Worm (Caenorhabditis elegans) whole organism, young adult: Measurements from ENCODE around the gene irg-4.
A peak's percentile ranks its signal among the peaks of the same experiment; 100 is the strongest.

ENCODE experiments used
- D2030.7 ChIP-seq: fragments of 200-800 bp; sonication (Bioruptor generic); IDR thresholded peaks from 2 replicates; pipeline ENCODE4 v1.3.6; 2022; ENCODE audit warnings: missing genetic modification reagents, missing genetic modification characterization, missing compliant biosample characterization
- F33H1.4 ChIP-seq: fragments of 200-800 bp; sonication (Bioruptor generic); IDR thresholded peaks from 2 replicates; pipeline ENCODE4 v1.3.6; 2022; ENCODE audit warnings: missing genetic modification reagents, missing genetic modification characterization, missing compliant biosample characterization
- F49E8.2 ChIP-seq: sonication (generic microtip); optimal IDR thresholded peaks from 3 replicates; lab custom pipeline; 2017; ENCODE audit warnings: missing genetic modification characterization, mild to moderate bottlenecking, missing compliant biosample characterization, antibody characterized with exemption, moderate library complexity; ENCODE audit not compliant: insufficient read depth
- K12H6.12 ChIP-seq: fragments of 200-800 bp; sonication (Bioruptor generic); optimal IDR thresholded peaks from 2 replicates; lab custom pipeline; 2018; ENCODE audit warnings: mild to moderate bottlenecking, missing genetic modification characterization, missing compliant biosample characterization
- Y79H2A.3 ChIP-seq: fragments of 200-800 bp; sonication (Bioruptor generic); conservative IDR thresholded peaks from 2 replicates; pipeline ENCODE4 v1.3.6; 2022; ENCODE audit warnings: missing genetic modification reagents, missing genetic modification characterization, missing compliant biosample characterization
- Y95B8A.8 ChIP-seq: fragments of 200-800 bp; sonication (Bioruptor generic); IDR thresholded peaks from 2 replicates; pipeline ENCODE4 v1.3.6; 2022; ENCODE audit warnings: missing genetic modification reagents, missing genetic modification characterization, missing compliant biosample characterization
- ZK185.1 ChIP-seq: sonication (generic microtip); optimal IDR thresholded peaks from 2 replicates; lab custom pipeline; 2016; ENCODE audit warnings: mild to moderate bottlenecking, missing genetic modification characterization, missing compliant biosample characterization; ENCODE audit not compliant: poor library complexity, severe bottlenecking
- attf-3 ChIP-seq: fragments of 200-800 bp; sonication (Bioruptor generic); conservative IDR thresholded peaks from 2 replicates; pipeline ENCODE4 v1.3.6; 2022; ENCODE audit warnings: missing genetic modification reagents, missing genetic modification characterization, missing compliant biosample characterization
- attf-6 ChIP-seq: fragments of 200-800 bp; sonication (Bioruptor generic); IDR thresholded peaks from 2 replicates; pipeline ENCODE4 v1.3.6; 2022; ENCODE audit warnings: missing genetic modification reagents, missing genetic modification characterization, missing compliant biosample characterization
- cebp-2 ChIP-seq: fragments of 200-800 bp; sonication (Bioruptor generic); IDR thresholded peaks from 2 replicates; pipeline ENCODE4 v1.3.6; 2022; ENCODE audit warnings: missing genetic modification characterization, missing compliant biosample characterization
- ceh-91 ChIP-seq: fragments of 200-800 bp; sonication (Bioruptor generic); IDR thresholded peaks from 2 replicates; pipeline ENCODE4 v1.3.6; 2022; ENCODE audit warnings: missing genetic modification reagents, missing genetic modification characterization, missing compliant biosample characterization
- die-1 ChIP-seq: sonication (generic microtip); optimal IDR thresholded peaks from 2 replicates; lab custom pipeline; 2016; ENCODE audit warnings: missing genotype, mild to moderate bottlenecking, missing genetic modification characterization, missing compliant biosample characterization
- efl-1 ChIP-seq: fragments of 150-350 bp; optimal IDR thresholded peaks from 2 replicates; lab custom pipeline; 2014; ENCODE audit warnings: missing biosample characterization, missing genetic modification reagents, missing genetic modification characterization
- egl-44 ChIP-seq: fragments of 200-800 bp; sonication (Bioruptor generic); IDR thresholded peaks from 2 replicates; pipeline ENCODE4 v1.3.6; 2022; ENCODE audit warnings: missing genetic modification reagents, missing genetic modification characterization, missing compliant biosample characterization
- ekl-4 ChIP-seq: fragments of 200-800 bp; sonication (Bioruptor generic); IDR thresholded peaks from 2 replicates; pipeline ENCODE4 v1.3.6; 2022; ENCODE audit warnings: missing genetic modification reagents, missing genetic modification characterization, missing compliant biosample characterization
- hmg-1.2 ChIP-seq: fragments of 200-800 bp; sonication (Bioruptor generic); IDR thresholded peaks from 2 replicates; pipeline ENCODE4 v1.3.6; 2022; ENCODE audit warnings: missing genetic modification reagents, missing genetic modification characterization, missing compliant biosample characterization
- lsl-1 ChIP-seq: fragments of 200-800 bp; sonication (Bioruptor generic); optimal IDR thresholded peaks from 2 replicates; lab custom pipeline; 2018; ENCODE audit warnings: mild to moderate bottlenecking, missing genetic modification characterization, moderate library complexity, missing compliant biosample characterization
- madf-6 ChIP-seq: fragments of 200-800 bp; sonication (Bioruptor generic); IDR thresholded peaks from 2 replicates; pipeline ENCODE4 v1.3.6; 2022; ENCODE audit warnings: missing genetic modification reagents, missing genetic modification characterization, missing compliant biosample characterization
- madf-8 ChIP-seq: fragments of 200-800 bp; sonication (Bioruptor generic); conservative IDR thresholded peaks from 2 replicates; pipeline ENCODE4 v1.3.6; 2022; ENCODE audit warnings: missing genetic modification reagents, missing genetic modification characterization, missing compliant biosample characterization
- nhr-27 ChIP-seq: fragments of 200-800 bp; sonication (Bioruptor generic); optimal IDR thresholded peaks from 2 replicates; lab custom pipeline; 2018; ENCODE audit warnings: mild to moderate bottlenecking, missing genetic modification characterization, moderate library complexity, missing compliant biosample characterization
- rcor-1 ChIP-seq: fragments of 200-800 bp; sonication (Bioruptor generic); IDR thresholded peaks from 2 replicates; pipeline ENCODE4 v1.3.6; 2022; ENCODE audit warnings: missing genetic modification reagents, missing genetic modification characterization, missing compliant biosample characterization
- repo-1 ChIP-seq: sonication (generic microtip); optimal IDR thresholded peaks from 2 replicates; lab custom pipeline; 2017; ENCODE audit warnings: mild to moderate bottlenecking, missing genetic modification characterization, missing compliant biosample characterization
- rpc-1 ChIP-seq, 2 experiments: fragments of 150-350 bp in 1 of 2; sonication (generic microtip) in 1 of 2; optimal IDR thresholded peaks; 2 replicates each; lab custom pipeline; 2014 to 2018; ENCODE audit warnings: missing biosample characterization in 1 of 2, missing genetic modification characterization in 1 of 2, missing genetic modification reagents in 1 of 2, missing genotype in 1 of 2
- sdz-38 ChIP-seq: sonication (generic microtip); optimal IDR thresholded peaks from 2 replicates; lab custom pipeline; 2016; ENCODE audit warnings: missing genotype, missing genetic modification characterization, missing compliant biosample characterization
- snpc-3.4 ChIP-seq: sonication (generic microtip); optimal IDR thresholded peaks from 2 replicates; lab custom pipeline; 2017; ENCODE audit warnings: missing genetic modification characterization, mild to moderate bottlenecking, missing compliant biosample characterization, antibody characterized with exemption, moderate library complexity, missing genotype, missing genetic modification reagents
- snpc-4 ChIP-seq, 5 experiments: fragments of 150-350 bp in 1 of 5; sonication (generic microtip) in 4 of 5; optimal IDR thresholded peaks; 2 replicates each; lab custom pipeline; 2014 to 2018; ENCODE audit warnings: missing genetic modification characterization in 5 of 5, missing biosample characterization in 3 of 5, antibody characterized with exemption in 2 of 5, mild to moderate bottlenecking in 2 of 5, missing compliant biosample characterization in 2 of 5, missing genotype in 2 of 5, moderate library complexity in 2 of 5, missing genetic modification reagents in 1 of 5
- tbp1 ChIP-seq: fragments of 200-800 bp; sonication (Bioruptor generic); optimal IDR thresholded peaks from 2 replicates; lab custom pipeline; 2018; ENCODE audit warnings: mild to moderate bottlenecking, missing genetic modification characterization, missing compliant biosample characterization
- xnd-1 ChIP-seq: sonication (generic microtip); optimal IDR thresholded peaks from 2 replicates; lab custom pipeline; 2016; ENCODE audit warnings: missing genotype, missing genetic modification reagents, missing genetic modification characterization, missing compliant biosample characterization
- ztf-28 ChIP-seq: fragments of 200-800 bp; sonication (Bioruptor generic); IDR thresholded peaks from 2 replicates; pipeline ENCODE4 v1.3.6; 2022; ENCODE audit warnings: missing genetic modification reagents, missing genetic modification characterization, missing compliant biosample characterization
- ztf-3 ChIP-seq: fragments of 200-800 bp; sonication (Bioruptor generic); optimal IDR thresholded peaks from 2 replicates; lab custom pipeline; 2018; ENCODE audit warnings: mild to moderate bottlenecking, missing genetic modification characterization, missing compliant biosample characterization

Gene irg-4

ce11 chrIV:12443936-12444335 is 8.3 kb downstream of the irg-4 start, which contains the start of gene C25G4.2:
Gene C25G4.2 (minus strand): TSS chrIV:12444035.
- TF ChIP-seq rpc-1 (optimal IDR thresholded peaks at IDR 0.05; lab: Kevin White, UChicago), result no peak
- TF ChIP-seq rpc-1 (tag; optimal IDR thresholded peaks at IDR 0.05; lab: Kevin White, UChicago), result no peak
- no peak for TF ChIP-seq sdz-38
- TF ChIP-seq cebp-2 (GFP tag; lab: Robert Waterston, UW), result no peak
- no peak for TF ChIP-seq ztf-28 (GFP tag; lab: Robert Waterston, UW)
- no peak for TF ChIP-seq F49E8.2
- TF ChIP-seq ceh-91 (GFP tag; lab: Robert Waterston, UW), result no peak

ce11 chrIV:12445463-12445934 is 9.9 kb downstream of the irg-4 start, which contains the start of gene C25G4.3:
Gene C25G4.3 (minus strand): TSS chrIV:12445884.
- TF ChIP-seq nhr-27 (tag; lab: Kevin White, UChicago) (no peak), attf-6 (GFP tag; lab: Robert Waterston, UW) (0 out of 2 replicates have a peak, but pooled peaks have one; percentile 46), xnd-1 (peak; percentile 49), F49E8.2 (no peak), F33H1.4 (GFP tag; lab: Robert Waterston, UW) (peak; percentile 44; the same call in 1 of the 2 replicates), efl-1 (GFP tag; lab: Kevin White, UChicago) (peak; percentile 66), lsl-1 (GFP tag; lab: Kevin White, UChicago) (peak; percentile 62), madf-6 (GFP tag; lab: Robert Waterston, UW) (peak; percentile 72)

ce11 chrIV:12451225-12451831 is 15.7 kb downstream of the irg-4 start, which contains the start of gene dpy-26:
Gene dpy-26 (minus strand): TSS chrIV:12451335.
- TF ChIP-seq ZK185.1 (tag; lab: Kevin White, UChicago) (peak; percentile 22), ekl-4 (0 out of 2 replicates have a peak, but pooled peaks have one; percentile 47), snpc-3.4 (tag; lab: Kevin White, UChicago) (no peak), Y95B8A.8 (GFP tag; lab: Robert Waterston, UW) (no peak), attf-3 (GFP tag; lab: Robert Waterston, UW) (peak; percentile 91), lsl-1 (GFP tag; lab: Kevin White, UChicago) (peak; percentile 81), F33H1.4 (GFP tag; lab: Robert Waterston, UW) (peak; percentile 73), efl-1 (GFP tag; lab: Kevin White, UChicago) (peak; percentile 54), xnd-1 (peak; percentile 22), madf-8 (GFP tag; lab: Robert Waterston, UW) (peak; percentile 21; the same call in 1 of the 2 replicates), Y79H2A.3 (GFP tag; lab: Robert Waterston, UW) (no peak), madf-6 (GFP tag; lab: Robert Waterston, UW) (peak; percentile 49), D2030.7 (GFP tag; lab: Robert Waterston, UW) (peak; percentile 29; the same call in 1 of the 2 replicates), snpc-4 (GFP tag; optimal IDR thresholded peaks at IDR 0.05; lab: Kevin White, UChicago) (no peak), snpc-4 (tag; optimal IDR thresholded peaks at IDR 0.05; lab: Kevin White, UChicago) (peak in 2 of 4 experiments; percentile 13 to 14), hmg-1.2 (GFP tag; lab: Robert Waterston, UW) (peak; percentile 48; the same call in 1 of the 2 replicates), K12H6.12 (tag; lab: Kevin White, UChicago) (no peak)

ce11 chrIV:12454115-12454514 is 18.5 kb downstream of the irg-4 start, which contains the start of gene spe-44:
Gene spe-44 (minus strand): TSS chrIV:12454215.
- no peak for TF ChIP-seq attf-6 (GFP tag; lab: Robert Waterston, UW)
- TF ChIP-seq repo-1 (tag; lab: Kevin White, UChicago), result no peak
- TF ChIP-seq die-1, result no peak
- TF ChIP-seq tbp1 (GFP tag; lab: Kevin White, UChicago), result no peak
- TF ChIP-seq egl-44 (GFP tag; lab: Robert Waterston, UW), result no peak
- peak; percentile 71 for TF ChIP-seq lsl-1 (GFP tag; lab: Kevin White, UChicago)
- no peak for TF ChIP-seq ztf-3
- no peak for TF ChIP-seq rcor-1 (GFP tag; lab: Robert Waterston, UW)
